Fruit fly (Drosophila melanogaster) Kc167 (cell line): Measurements from ENCODE around the gene CG13713.

Experiments
- Myc ChIP-seq: fragments of >200 bp; optimal IDR thresholded peaks from 2 replicates; lab custom pipeline; 2017; ENCODE audit warnings: missing external identifiers
- Sin3A ChIP-seq: fragments of >200 bp; optimal IDR thresholded peaks from 2 replicates; lab custom pipeline; 2018; ENCODE audit warnings: missing external identifiers
- h ChIP-seq: fragments of >200 bp; optimal IDR thresholded peaks from 3 replicates; lab custom pipeline; 2018; ENCODE audit warnings: missing external identifiers
- insv ChIP-seq: fragments of >200 bp; optimal IDR thresholded peaks from 3 replicates; lab custom pipeline; 2018; ENCODE audit warnings: missing external identifiers
- psq ChIP-seq: fragments of >200 bp; optimal IDR thresholded peaks from 2 replicates; lab custom pipeline; 2017; ENCODE audit warnings: missing external identifiers
- ttk ChIP-seq: sonication (Bioruptor generic); optimal IDR thresholded peaks from 2 replicates; lab custom pipeline; 2017; ENCODE audit warnings: missing external identifiers

CG13713 gene

DNA sequence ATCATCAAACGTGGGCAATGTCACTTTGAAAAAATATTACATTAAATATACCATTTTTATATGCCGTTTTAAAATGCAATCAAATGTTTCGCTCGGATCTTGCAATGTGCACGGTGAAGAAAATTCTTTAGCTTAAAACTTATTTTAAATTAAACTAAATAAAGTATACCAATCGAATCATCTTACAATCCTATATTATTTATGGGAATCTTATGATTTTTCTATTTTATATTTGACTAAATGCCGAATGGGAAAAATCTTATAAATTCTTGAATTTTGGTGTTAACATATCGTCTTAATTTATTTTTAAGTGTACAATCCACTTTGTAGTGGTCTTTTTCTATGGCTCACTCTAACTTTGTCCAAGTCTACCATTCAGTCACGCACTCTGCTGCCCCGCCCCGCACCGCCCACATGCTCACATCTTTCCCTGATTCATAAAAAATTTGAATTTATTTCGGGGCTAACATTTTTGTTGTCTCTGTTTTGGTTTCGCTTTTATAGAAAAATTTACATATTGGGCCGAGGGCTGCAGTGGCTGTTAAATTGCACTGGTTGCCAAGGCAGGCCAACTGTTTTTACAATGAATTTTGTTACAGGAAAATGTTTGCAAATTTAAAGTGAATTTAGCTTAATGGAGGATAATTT is 23.2 kb downstream of the CG13713 start:
- TF ChIP-seq Sin3A (lab: Kevin White, UChicago) (no peak), insv (no peak), ttk (no peak), Myc (no peak), h (no peak), psq (lab: Kevin White, UChicago) (no peak)

DNA sequence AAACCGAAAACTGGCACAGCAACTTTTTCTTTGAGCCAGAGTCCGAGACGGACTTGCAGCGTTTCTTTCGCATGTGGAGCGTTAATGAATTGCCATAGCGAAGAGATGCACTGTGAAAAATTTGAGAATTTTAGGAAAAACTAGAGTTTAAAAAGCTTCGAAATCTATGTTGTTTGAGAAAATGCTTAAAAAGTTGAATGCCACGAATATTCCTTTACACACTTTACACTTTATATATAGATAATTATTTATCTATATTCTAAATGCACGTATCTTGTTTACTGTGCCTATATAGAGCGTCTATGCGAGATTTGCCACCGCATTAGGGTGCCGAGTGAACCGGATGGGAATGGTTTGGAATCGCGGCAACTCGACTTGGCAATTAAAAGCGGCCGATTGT is 24.5 kb downstream of the CG13713 start:
- no peak for TF ChIP-seq Myc
- TF ChIP-seq h = no peak
- no peak for TF ChIP-seq ttk
- TF ChIP-seq insv = no peak
- TF ChIP-seq psq (lab: Kevin White, UChicago) = no peak
- no peak for TF ChIP-seq Sin3A (lab: Kevin White, UChicago)

DNA sequence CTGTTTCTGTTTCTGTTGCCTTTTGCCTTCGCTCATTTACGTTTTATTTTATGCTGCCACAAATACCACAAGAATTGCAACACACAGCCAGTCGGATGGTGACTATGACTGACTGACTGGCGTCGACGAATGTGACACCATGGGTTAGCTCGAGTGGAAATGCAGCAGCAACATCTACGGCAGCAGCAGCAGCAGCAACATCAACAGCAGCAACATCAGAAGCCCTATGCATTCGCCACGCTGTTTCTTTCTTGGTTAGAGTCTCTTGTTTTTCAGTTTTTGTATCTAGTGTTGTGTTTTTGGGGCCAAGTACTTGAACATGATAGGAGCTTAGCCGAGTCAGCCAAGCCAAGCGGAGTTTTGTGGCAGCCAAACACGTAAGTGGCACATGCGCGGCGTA is 32.4 kb downstream of the CG13713 start:
- TF ChIP-seq psq (lab: Kevin White, UChicago) (no peak), insv (no peak), ttk (no peak), h (no peak)

DNA sequence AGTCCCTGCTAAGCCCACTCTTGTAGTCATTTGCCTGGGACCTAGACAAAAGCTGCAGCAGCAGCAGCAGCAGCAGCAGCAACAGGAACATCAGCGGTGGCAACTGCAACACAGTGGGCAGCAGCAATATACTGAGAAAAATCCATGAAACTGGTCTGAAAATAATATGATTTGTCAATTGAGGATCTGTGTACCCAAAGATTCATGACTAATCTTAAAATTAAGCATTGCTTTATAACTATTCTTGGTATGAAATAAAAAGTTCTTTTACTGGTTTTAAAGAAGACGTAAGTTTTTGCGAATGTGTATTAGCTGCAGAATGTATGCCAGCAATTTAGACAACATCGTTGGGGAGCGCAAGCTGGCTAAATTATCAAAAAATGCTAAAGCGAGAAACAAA is 34.3 kb downstream of the CG13713 start:
- TF ChIP-seq psq (lab: Kevin White, UChicago) (no peak), insv (no peak), ttk (no peak), Sin3A (lab: Kevin White, UChicago) (no peak), h (no peak)

DNA sequence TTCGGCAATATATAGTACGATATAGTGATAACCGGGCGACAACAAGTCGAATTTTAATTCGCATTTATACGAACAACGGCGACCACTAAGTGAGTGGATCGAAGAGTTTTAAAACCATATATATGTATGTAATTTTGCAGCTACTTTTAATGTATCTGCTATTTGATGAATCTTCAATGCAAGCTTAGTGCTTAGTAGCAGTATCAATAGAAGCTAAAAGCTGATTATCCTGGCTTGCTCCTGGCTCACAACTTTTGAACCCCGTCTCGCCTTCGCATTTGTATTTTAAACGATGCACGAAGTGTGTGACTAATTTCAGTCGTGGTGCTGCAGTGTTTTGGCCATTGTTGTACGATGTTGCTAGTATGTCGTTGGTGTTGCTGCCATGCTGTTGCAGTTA is 39.2 kb downstream of the CG13713 start:
- TF ChIP-seq Myc (no peak), h (no peak), Sin3A (lab: Kevin White, UChicago) (no peak), psq (lab: Kevin White, UChicago) (no peak), insv (no peak), ttk (no peak)

DNA sequence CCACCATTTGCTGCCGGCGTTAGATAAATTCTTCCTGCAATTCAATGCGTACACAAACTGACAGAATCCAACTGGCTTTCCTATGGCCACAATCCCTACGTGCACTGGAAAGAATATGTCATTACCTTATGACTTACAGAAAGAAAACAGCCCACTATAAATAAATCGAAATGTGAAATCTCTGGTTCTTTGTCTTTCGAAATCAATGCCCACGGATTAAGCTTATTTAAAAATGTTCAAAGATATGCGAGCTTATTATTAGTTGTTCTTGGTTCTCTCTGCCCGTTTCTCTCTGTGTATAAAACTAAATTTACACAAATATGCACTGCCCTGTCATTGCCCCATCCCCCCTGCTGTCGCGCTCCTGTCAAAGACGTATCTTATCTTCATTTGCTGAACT is 47.7 kb downstream of the CG13713 start:
- TF ChIP-seq psq (lab: Kevin White, UChicago) = no peak
- no peak for TF ChIP-seq insv
- no peak for TF ChIP-seq Myc
- TF ChIP-seq Sin3A (lab: Kevin White, UChicago) = no peak
- no peak for TF ChIP-seq ttk
- TF ChIP-seq h = no peak

DNA sequence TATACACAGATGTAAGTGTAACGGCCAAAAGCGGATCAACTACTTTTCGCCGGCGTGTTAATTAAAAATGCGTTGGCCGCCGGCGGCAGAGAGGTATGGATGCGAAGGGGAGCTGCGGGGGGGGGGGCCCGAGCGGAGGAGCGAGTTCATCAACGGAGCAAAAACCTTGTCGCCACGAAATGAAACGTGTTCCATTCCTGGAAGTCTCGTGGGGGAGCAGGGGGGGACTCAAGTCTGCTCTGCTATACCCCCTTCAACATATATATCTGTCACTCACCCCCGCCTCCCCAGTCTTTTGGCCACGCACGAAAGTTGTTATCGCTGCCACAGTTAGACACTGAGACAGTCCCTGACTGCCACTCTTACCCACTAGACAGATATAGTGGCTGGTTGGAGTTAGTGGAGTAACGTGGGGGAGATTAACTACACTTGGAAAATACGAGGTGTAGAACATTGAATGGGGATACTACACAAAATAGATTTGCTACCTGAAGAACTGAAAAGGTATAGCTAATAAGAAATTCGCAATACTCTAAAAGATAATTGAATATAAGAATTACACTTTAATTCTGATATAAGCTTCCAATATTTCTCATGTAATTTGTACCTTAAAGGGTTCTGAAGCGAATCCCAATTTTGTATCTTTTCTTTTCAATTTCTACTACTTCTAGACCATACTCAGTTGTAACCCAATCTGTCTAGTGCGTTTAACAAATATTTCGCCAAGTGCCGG is 49.9 kb downstream of the CG13713 start:
- TF ChIP-seq ttk = no peak
- TF ChIP-seq psq (lab: Kevin White, UChicago) = no peak
- no peak for TF ChIP-seq insv
- no peak for TF ChIP-seq Sin3A (lab: Kevin White, UChicago)
- no peak for TF ChIP-seq h
- TF ChIP-seq Myc = no peak
